Fruit fly (Drosophila melanogaster): ENCODE results near the gene CG3386.

CG3386 gene

dm6 chr3L:711839-712553 is 29.7 kb upstream of the CG3386 start, which contains the start of gene CG13896 (continued):
- TF ChIP-seq jing (GFP tag; optimal IDR thresholded peaks at IDR 0.05) (peak; percentile 67), psq (GFP tag; optimal IDR thresholded peaks at IDR 0.05) (peak; percentile 70), gro (GFP tag; optimal IDR thresholded peaks at IDR 0.05) (peak; percentile 84), lilli (GFP tag; optimal IDR thresholded peaks at IDR 0.05) (peak; percentile 92), MESR4 (GFP tag; optimal IDR thresholded peaks at IDR 0.05) (no peak), CG2875 (GFP tag; optimal IDR thresholded peaks at IDR 0.05) (peak; percentile 71), CG4820 (GFP tag; optimal IDR thresholded peaks at IDR 0.05) (peak; percentile 82), CG10209 (GFP tag; optimal IDR thresholded peaks at IDR 0.05) (peak; percentile 89), h (optimal IDR thresholded peaks at IDR 0.05) (no peak), dmrt11E (tag; optimal IDR thresholded peaks at IDR 0.05) (peak; percentile 72), zen2 (GFP tag; IDR thresholded peaks at IDR 0.05; ENCODE audit: partially characterized antibody) (peak; percentile 52; the same call in 1 of the 3 replicates), CG2199 (GFP tag; IDR thresholded peaks at IDR 0.05) (peak; percentile 97), slp2 (GFP tag; optimal IDR thresholded peaks at IDR 0.05) (peak; percentile 88), Awh (GFP tag; IDR thresholded peaks at IDR 0.05) (peak; percentile 86), CG9215 (GFP tag; IDR thresholded peaks at IDR 0.05) (peak; percentile 75), nom (GFP tag; optimal IDR thresholded peaks at IDR 0.05) (peak; percentile 55), Atf3 (GFP tag; optimal IDR thresholded peaks at IDR 0.05) (peak; percentile 79), HmgZ (tag; optimal IDR thresholded peaks at IDR 0.05) (peak; percentile 91), Ptx1 (GFP tag; IDR thresholded peaks at IDR 0.05) (peak; percentile 91), scrt (GFP tag; optimal IDR thresholded peaks at IDR 0.05) (peak; percentile 66), CG15514 (GFP tag; optimal IDR thresholded peaks at IDR 0.05) (peak; percentile 80), CG17912 (GFP tag; optimal IDR thresholded peaks at IDR 0.05) (peak; percentile 58), slou (GFP tag; optimal IDR thresholded peaks at IDR 0.05) (peak; percentile 75), Eip74EF (GFP tag; optimal IDR thresholded peaks at IDR 0.05) (peak in 1 of 2 experiments; percentile 71), CG7271 (tag; optimal IDR thresholded peaks at IDR 0.05) (peak; percentile 72), sr (GFP tag; IDR thresholded peaks at IDR 0.05) (0 out of 3 replicates have a peak, but pooled peaks have one; percentile 6), zfh1 (GFP tag; IDR thresholded peaks at IDR 0.05) (peak; percentile 91), trh (GFP tag; optimal IDR thresholded peaks at IDR 0.05) (peak; percentile 85), B-H1 (GFP tag; IDR thresholded peaks at IDR 0.05) (peak; percentile 47; the same call in 1 of the 3 replicates), CG8290 (GFP tag; optimal IDR thresholded peaks at IDR 0.05) (peak; percentile 98), CG8290 (tag; optimal IDR thresholded peaks at IDR 0.05) (peak; percentile 98 to 99), pita (GFP tag; optimal IDR thresholded peaks at IDR 0.05) (peak; percentile 61), CG14710 (tag; optimal IDR thresholded peaks at IDR 0.05) (peak; percentile 72), HHEX (GFP tag; optimal IDR thresholded peaks at IDR 0.05) (peak; percentile 81), Poxn (GFP tag; IDR thresholded peaks at IDR 0.05) (0 out of 2 replicates have a peak, but pooled peaks have one; percentile 28), CG10431 (GFP tag; optimal IDR thresholded peaks at IDR 0.05) (peak; percentile 69), vvl (GFP tag; IDR thresholded peaks at IDR 0.05) (peak; percentile 91), Ets65A (GFP tag) (peak; percentile 100), mld (GFP tag; IDR thresholded peaks at IDR 0.05; ENCODE audit: partially characterized antibody) (no peak), CG2129 (GFP tag; IDR thresholded peaks at IDR 0.05; ENCODE audit: partially characterized antibody) (peak; percentile 60), CG12071 (GFP tag; optimal IDR thresholded peaks at IDR 0.05) (peak; percentile 70), sima (GFP tag; optimal IDR thresholded peaks at IDR 0.05) (peak; percentile 73), Xbp1 (GFP tag; optimal IDR thresholded peaks at IDR 0.05) (peak; percentile 97), pros (GFP tag; optimal IDR thresholded peaks at IDR 0.05) (no peak), NK7.1 (GFP tag; optimal IDR thresholded peaks at IDR 0.05) (peak; percentile 57), CG34224 (GFP tag; IDR thresholded peaks at IDR 0.05; ENCODE audit: partially characterized antibody) (peak; percentile 46; the same call in 1 of the 3 replicates), CG10147 (GFP tag; optimal IDR thresholded peaks at IDR 0.05) (peak; percentile 37), Atf6 (GFP tag; IDR thresholded peaks at IDR 0.05) (peak; percentile 66), sens-2 (GFP tag; IDR thresholded peaks at IDR 0.05) (peak; percentile 47; the same call in 1 of the 2 replicates)
